Worm (Caenorhabditis elegans) whole organism, L1 larva: ENCODE data around the gene sptl-1.

Experiments
- aly-2 ChIP-seq: fragments of 150-350 bp; optimal IDR thresholded peaks from 2 replicates; lab custom pipeline; 2014; ENCODE audit warnings: missing biosample characterization, missing genetic modification characterization
- lir-3 ChIP-seq: sonication (generic microtip); optimal IDR thresholded peaks from 2 replicates; lab custom pipeline; 2016; ENCODE audit warnings: mild to moderate bottlenecking, missing genetic modification characterization, moderate library complexity, missing compliant biosample characterization; ENCODE audit not compliant: poor library complexity
- mep-1 ChIP-seq: fragments of 150-350 bp; optimal IDR thresholded peaks from 2 replicates; lab custom pipeline; 2014; ENCODE audit warnings: missing biosample characterization, missing genetic modification characterization
- nhr-28 ChIP-seq: fragments of 150-350 bp; optimal IDR thresholded peaks from 2 replicates; lab custom pipeline; 2014; ENCODE audit warnings: missing biosample characterization, missing genetic modification characterization

DNA sequence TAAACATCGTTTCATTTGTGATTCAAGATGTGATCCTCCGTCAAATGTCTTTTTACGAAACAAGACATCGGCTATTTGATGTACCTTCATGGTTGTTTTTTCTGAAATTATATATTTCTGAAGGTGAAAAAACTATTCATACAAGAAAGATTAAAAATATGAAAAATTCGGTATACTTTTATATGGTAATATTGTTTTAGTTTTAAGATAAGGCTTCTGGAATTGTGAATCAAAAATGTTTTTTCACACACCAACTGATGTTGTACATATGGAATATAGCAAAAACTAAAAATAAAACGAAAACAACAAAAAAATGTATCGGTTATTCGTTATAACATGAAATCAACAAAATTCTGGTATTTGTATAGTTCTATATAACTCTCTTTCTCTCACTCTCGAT lies 14.2 kb upstream of the sptl-1 start, which contains the start of gene F23F1.6:
- no peak for TF ChIP-seq nhr-28 (tag; lab: Kevin White, UChicago)
- no peak for TF ChIP-seq aly-2 (tag; lab: Kevin White, UChicago)
- TF ChIP-seq lir-3 (tag; lab: Kevin White, UChicago): no peak
- TF ChIP-seq mep-1 (tag; lab: Kevin White, UChicago): no peak
